Worm (Caenorhabditis elegans) whole organism, early embryonic: ENCODE data around the gene nhr-264.
"Not testable (repeated sequence)": the region's sequence is repeated elsewhere in the genome, so short reads cannot be mapped to it uniquely, and the experiment has no call there.

Experiments used
- B0310.2 ChIP-seq: sonication (generic microtip); optimal IDR thresholded peaks from 2 replicates; lab custom pipeline; 2016; ENCODE audit warnings: mild to moderate bottlenecking, missing genetic modification characterization, missing compliant biosample characterization
- F13C5.2 ChIP-seq: sonication (generic microtip); optimal IDR thresholded peaks from 2 replicates; lab custom pipeline; 2017; ENCODE audit warnings: mild to moderate bottlenecking, missing genetic modification characterization, inconsistent platforms, missing compliant biosample characterization
- aly-1 ChIP-seq: sonication (generic microtip); optimal IDR thresholded peaks from 2 replicates; lab custom pipeline; 2016; ENCODE audit warnings: missing genetic modification characterization, missing compliant biosample characterization
- ama-1 ChIP-seq: fragments of 150-350 bp; optimal IDR thresholded peaks from 2 replicates; lab custom pipeline; 2014
- ceh-13 ChIP-seq: fragments of 200-800 bp; sonication (Bioruptor generic); optimal IDR thresholded peaks from 2 replicates; lab custom pipeline; 2018; ENCODE audit warnings: mild to moderate bottlenecking, missing genetic modification characterization, missing compliant biosample characterization
- ceh-36 ChIP-seq: sonication (generic microtip); optimal IDR thresholded peaks from 2 replicates; lab custom pipeline; 2016; ENCODE audit warnings: missing genetic modification characterization, inconsistent platforms, missing compliant biosample characterization
- ets-7 ChIP-seq: sonication (generic microtip); optimal IDR thresholded peaks from 2 replicates; lab custom pipeline; 2016; ENCODE audit warnings: missing genotype, missing genetic modification characterization, missing compliant biosample characterization
- flt-1 ChIP-seq: fragments of 200-800 bp; sonication (Bioruptor generic); IDR thresholded peaks from 2 replicates; pipeline ENCODE4 v1.3.6; 2022; ENCODE audit warnings: missing genetic modification characterization, missing compliant biosample characterization
- hmbx-1 ChIP-seq: sonication (generic microtip); optimal IDR thresholded peaks from 2 replicates; lab custom pipeline; 2016; ENCODE audit warnings: mild to moderate bottlenecking, missing genetic modification characterization, missing compliant biosample characterization
- hmg-4 ChIP-seq: fragments of 200-800 bp; sonication (Bioruptor generic); optimal IDR thresholded peaks from 2 replicates; lab custom pipeline; 2018; ENCODE audit warnings: mild to moderate bottlenecking, missing genetic modification characterization, missing compliant biosample characterization
- hnd-1 ChIP-seq: sonication (generic microtip); optimal IDR thresholded peaks from 2 replicates; lab custom pipeline; 2016; ENCODE audit warnings: missing genetic modification characterization, missing compliant biosample characterization
- pes-1 ChIP-seq: fragments of 200-800 bp; sonication (Bioruptor generic); IDR thresholded peaks from 2 replicates; pipeline ENCODE4 v1.3.6; 2022; ENCODE audit warnings: missing genetic modification reagents, missing genetic modification characterization, missing compliant biosample characterization
- scrt-1 ChIP-seq: fragments of 200-800 bp; sonication (Bioruptor generic); IDR thresholded peaks from 2 replicates; pipeline ENCODE4 v1.3.6; 2022; ENCODE audit warnings: missing genetic modification characterization, missing compliant biosample characterization
- sea-1 ChIP-seq: fragments of 200-800 bp; sonication (Bioruptor generic); conservative IDR thresholded peaks from 2 replicates; pipeline ENCODE4 v1.3.6; 2022; ENCODE audit warnings: missing genetic modification characterization, missing compliant biosample characterization
- tbx-11 ChIP-seq: fragments of 200-800 bp; sonication (Bioruptor generic); IDR thresholded peaks from 2 replicates; pipeline ENCODE4 v1.3.6; 2022; ENCODE audit warnings: missing genetic modification characterization, missing compliant biosample characterization
- tbx-37 ChIP-seq: fragments of 200-800 bp; sonication (Bioruptor generic); conservative IDR thresholded peaks from 2 replicates; pipeline ENCODE4 v1.3.6; 2022; ENCODE audit warnings: missing genetic modification reagents, missing genetic modification characterization, missing compliant biosample characterization
- tra-4 ChIP-seq: sonication (generic microtip); optimal IDR thresholded peaks from 2 replicates; lab custom pipeline; 2017; ENCODE audit warnings: missing genetic modification characterization, missing compliant biosample characterization

Gene nhr-264

ce11 chrIV:9316068-9316681, 22.4 kb upstream of the nhr-264 start, which contains the start of the genes F49C12.9 and rpn-7:
F49C12.9 (minus strand) TSS chrIV:9316215.
rpn-7 (plus strand) TSS chrIV:9316631.
- TF ChIP-seq tbx-37 = peak; percentile 43; the same call in 1 of the 2 replicates
- peak; percentile 58 for TF ChIP-seq ceh-36
- TF ChIP-seq hmg-4 = no peak
- TF ChIP-seq aly-1 (tag; lab: Kevin White, UChicago) = peak; percentile 38
- peak; percentile 15 for TF ChIP-seq ceh-13 (GFP tag; lab: Kevin White, UChicago)
- TF ChIP-seq flt-1 = no peak; the same call in 1 of the 2 replicates
- peak; percentile 63 for TF ChIP-seq ets-7
- no peak for TF ChIP-seq ama-1 (lab: Kevin White, UChicago)
- peak; percentile 91 for TF ChIP-seq F13C5.2 (tag; lab: Kevin White, UChicago)
- TF ChIP-seq tbx-11 (GFP tag; lab: Robert Waterston, UW) = peak; percentile 62; the same call in 1 of the 2 replicates
- peak; percentile 68 for TF ChIP-seq sea-1 (GFP tag; lab: Robert Waterston, UW)
- peak; percentile 65; the same call in 1 of the 2 replicates for TF ChIP-seq scrt-1 (GFP tag; lab: Robert Waterston, UW)

- not testable (repeated sequence) for TF ChIP-seq ceh-36; aly-1 (tag; lab: Kevin White, UChicago); hmg-4
Measured at ce11 chrIV:9312827-9313226, 19.1 kb upstream of the nhr-264 start, which contains the start of gene F49C12.7. F49C12.7 (minus strand) TSS chrIV:9312927.

ce11 chrIV:9310935-9311566, 17.3 kb upstream of the nhr-264 start:
- TF ChIP-seq F13C5.2 (tag; lab: Kevin White, UChicago) = no peak
- TF ChIP-seq hmbx-1 (tag; lab: Kevin White, UChicago) = no peak
- no peak for TF ChIP-seq hmg-4
- no peak for TF ChIP-seq pes-1 (GFP tag; lab: Robert Waterston, UW)
- no peak for TF ChIP-seq tbx-37
- no peak for TF ChIP-seq sea-1 (GFP tag; lab: Robert Waterston, UW)
- no peak for TF ChIP-seq ama-1 (lab: Kevin White, UChicago)
- TF ChIP-seq scrt-1 (GFP tag; lab: Robert Waterston, UW) = no peak
- TF ChIP-seq B0310.2 = no peak
- TF ChIP-seq aly-1 (tag; lab: Kevin White, UChicago) = no peak
- no peak for TF ChIP-seq hnd-1

- no peak for TF ChIP-seq ceh-13 (GFP tag; lab: Kevin White, UChicago)
- TF ChIP-seq ets-7 = no peak
- no peak for TF ChIP-seq tbx-11 (GFP tag; lab: Robert Waterston, UW)
- TF ChIP-seq hmg-4 = no peak
- TF ChIP-seq tra-4 (tag; lab: Kevin White, UChicago) = no peak
- TF ChIP-seq scrt-1 (GFP tag; lab: Robert Waterston, UW) = no peak
Measured at ce11 chrIV:9308975-9309374, 15.2 kb upstream of the nhr-264 start, which contains the start of gene F49C12.6. F49C12.6 (minus strand) TSS chrIV:9309075.

ce11 chrIV:9304617-9305016, 10.9 kb upstream of the nhr-264 start, which contains the start of gene F49C12.5:
F49C12.5 (plus strand) TSS chrIV:9304917.
- TF ChIP-seq ets-7 (no peak), pes-1 (GFP tag; lab: Robert Waterston, UW) (no peak), tbx-37 (no peak), tbx-11 (GFP tag; lab: Robert Waterston, UW) (no peak), tra-4 (tag; lab: Kevin White, UChicago) (no peak), hmbx-1 (tag; lab: Kevin White, UChicago) (no peak), sea-1 (GFP tag; lab: Robert Waterston, UW) (no peak), ceh-36 (no peak), hnd-1 (no peak), F13C5.2 (tag; lab: Kevin White, UChicago) (no peak), flt-1 (no peak)

ce11 chrIV:9303994-9304393, 10.3 kb upstream of the nhr-264 start, which contains the start of gene F49C12.4:
F49C12.4 (minus strand) TSS chrIV:9304094.
- no peak for TF ChIP-seq aly-1 (tag; lab: Kevin White, UChicago)
- TF ChIP-seq ceh-36 = no peak
- no peak for TF ChIP-seq ets-7
- TF ChIP-seq sea-1 (GFP tag; lab: Robert Waterston, UW) = no peak

- TF ChIP-seq tra-4 (tag; lab: Kevin White, UChicago) = no peak
- TF ChIP-seq aly-1 (tag; lab: Kevin White, UChicago) = no peak
- no peak for TF ChIP-seq tbx-11 (GFP tag; lab: Robert Waterston, UW)
- TF ChIP-seq hmg-4 = no peak
- no peak for TF ChIP-seq ama-1 (lab: Kevin White, UChicago)
- no peak for TF ChIP-seq ets-7
- no peak for TF ChIP-seq hmbx-1 (tag; lab: Kevin White, UChicago)
- no peak for TF ChIP-seq B0310.2
- TF ChIP-seq tbx-37 = no peak
- no peak for TF ChIP-seq hnd-1
- TF ChIP-seq pes-1 (GFP tag; lab: Robert Waterston, UW) = no peak
- no peak for TF ChIP-seq F13C5.2 (tag; lab: Kevin White, UChicago)
- TF ChIP-seq sea-1 (GFP tag; lab: Robert Waterston, UW) = no peak
- TF ChIP-seq ceh-36 = no peak
- no peak for TF ChIP-seq flt-1
- TF ChIP-seq scrt-1 (GFP tag; lab: Robert Waterston, UW) = no peak
- no peak for TF ChIP-seq ceh-13 (GFP tag; lab: Kevin White, UChicago)
Measured at ce11 chrIV:9300127-9300526, 6.4 kb upstream of the nhr-264 start, which contains the start of gene F49C12.3. F49C12.3 (plus strand) TSS chrIV:9300427.

ce11 chrIV:9299145-9299544, 5.4 kb upstream of the nhr-264 start, which contains the start of gene F49C12.2:
F49C12.2 (minus strand) TSS chrIV:9299245.
- TF ChIP-seq hnd-1 (no peak), ceh-36 (no peak), ama-1 (lab: Kevin White, UChicago) (no peak), tbx-37 (no peak), sea-1 (GFP tag; lab: Robert Waterston, UW) (no peak), ceh-13 (GFP tag; lab: Kevin White, UChicago) (no peak), flt-1 (no peak), B0310.2 (no peak), scrt-1 (GFP tag; lab: Robert Waterston, UW) (no peak), tra-4 (tag; lab: Kevin White, UChicago) (no peak), ets-7 (no peak), hmg-4 (no peak), pes-1 (GFP tag; lab: Robert Waterston, UW) (no peak), hmbx-1 (tag; lab: Kevin White, UChicago) (no peak)
